Worm (Caenorhabditis elegans) whole organism, L4 larva: ENCODE data around the gene idpp-6.

Experiments used
- D1046.2 ChIP-seq: fragments of 200-800 bp; sonication (Bioruptor generic); IDR thresholded peaks from 2 replicates; pipeline ENCODE4 v1.3.6; 2022; ENCODE audit warnings: missing genetic modification characterization, missing compliant biosample characterization
- F26F4.8 ChIP-seq: fragments of 200-800 bp; sonication (Bioruptor generic); conservative IDR thresholded peaks from 2 replicates; pipeline ENCODE4 v1.3.6; 2022; ENCODE audit warnings: missing genetic modification characterization, missing compliant biosample characterization
- F44E2.7 ChIP-seq: fragments of 200-800 bp; sonication (Bioruptor generic); IDR thresholded peaks from 2 replicates; pipeline ENCODE4 v2.1.2; 2022; ENCODE audit warnings: missing genetic modification characterization, missing compliant biosample characterization
- F49E8.2 ChIP-seq: sonication (generic microtip); optimal IDR thresholded peaks from 2 replicates; lab custom pipeline; 2016; ENCODE audit warnings: missing compliant biosample characterization, mild to moderate bottlenecking, missing genetic modification characterization, borderline replicate concordance
- T20F7.1 ChIP-seq: fragments of 200-800 bp; sonication (Bioruptor generic); optimal IDR thresholded peaks from 2 replicates; lab custom pipeline; 2018; ENCODE audit warnings: mild to moderate bottlenecking, missing genetic modification characterization, missing compliant biosample characterization
- ZK337.2 ChIP-seq: fragments of 200-800 bp; sonication (Bioruptor generic); IDR thresholded peaks from 2 replicates; pipeline ENCODE4 v1.3.6; 2022; ENCODE audit warnings: missing genetic modification reagents, missing genetic modification characterization, missing compliant biosample characterization
- ZK546.5 ChIP-seq, 2 experiments: sonication (generic microtip); optimal IDR thresholded peaks; 2 replicates each; lab custom pipeline; 2017; ENCODE audit warnings: missing biosample characterization in 2 of 2, missing genetic modification characterization in 2 of 2
- aha-1 ChIP-seq: fragments of 150-350 bp; peaks from one replicate; lab custom pipeline; 2014; ENCODE audit warnings: missing biosample characterization, missing genetic modification characterization
- aly-2 ChIP-seq: sonication (generic microtip); optimal IDR thresholded peaks from 2 replicates; lab custom pipeline; 2018; ENCODE audit warnings: missing biosample characterization, missing genetic modification characterization
- ceh-28 ChIP-seq: fragments of 150-350 bp; optimal IDR thresholded peaks from 2 replicates; lab custom pipeline; 2014; ENCODE audit warnings: missing biosample characterization, missing genetic modification reagents, missing genetic modification characterization
- ceh-62 ChIP-seq: sonication (generic microtip); optimal IDR thresholded peaks from 2 replicates; lab custom pipeline; 2017; ENCODE audit warnings: missing biosample characterization, missing genetic modification characterization
- ctbp-1 ChIP-seq: fragments of 200-800 bp; sonication (Bioruptor generic); IDR thresholded peaks from 2 replicates; pipeline ENCODE4 v1.3.6; 2022; ENCODE audit warnings: missing genetic modification reagents, missing genetic modification characterization, missing compliant biosample characterization
- daf-12 ChIP-seq: fragments of 150-350 bp; optimal IDR thresholded peaks from 2 replicates; lab custom pipeline; 2014; ENCODE audit warnings: missing biosample characterization, missing genetic modification reagents, missing genetic modification characterization
- daf-16 ChIP-seq, 3 experiments: sonication (generic microtip); optimal IDR thresholded peaks; 2 replicates each; lab custom pipeline; 2016 to 2017; ENCODE audit warnings: missing genetic modification characterization in 3 of 3, missing genetic modification reagents in 3 of 3, mild to moderate bottlenecking in 2 of 3, missing compliant biosample characterization in 2 of 3, missing biosample characterization in 1 of 3, moderate library complexity in 1 of 3
- dmd-6 ChIP-seq: fragments of 200-800 bp; sonication (Bioruptor generic); IDR thresholded peaks from 2 replicates; pipeline ENCODE4 v1.3.6; 2022; ENCODE audit warnings: missing genetic modification reagents, missing genetic modification characterization, missing compliant biosample characterization
- hif-1 ChIP-seq, 2 experiments: sonication (generic microtip); optimal IDR thresholded peaks; 2 replicates each; lab custom pipeline; 2016 to 2017; ENCODE audit warnings: missing compliant biosample characterization in 2 of 2, missing genetic modification characterization in 2 of 2, missing genetic modification reagents in 2 of 2, missing genotype in 2 of 2, mild to moderate bottlenecking in 1 of 2
- hmg-1.1 ChIP-seq: fragments of 200-800 bp; sonication (Bioruptor generic); IDR thresholded peaks from 2 replicates; pipeline ENCODE4 v1.3.6; 2022; ENCODE audit warnings: missing genetic modification reagents, missing genetic modification characterization, missing compliant biosample characterization
- jun-1 ChIP-seq: fragments of 150-350 bp; optimal IDR thresholded peaks from 2 replicates; lab custom pipeline; 2014; ENCODE audit warnings: missing biosample characterization, missing genetic modification reagents, missing genetic modification characterization
- lim-7 ChIP-seq: fragments of 200-800 bp; sonication (Bioruptor generic); IDR thresholded peaks from 2 replicates; pipeline ENCODE4 v1.3.6; 2022; ENCODE audit warnings: missing genetic modification characterization, missing compliant biosample characterization
- lin-15B ChIP-seq: fragments of 150-350 bp; sonication (generic microtip); optimal IDR thresholded peaks from 3 replicates; lab custom pipeline; 2014; ENCODE audit warnings: missing biosample characterization, missing genetic modification characterization
- lir-3 ChIP-seq: sonication (generic microtip); optimal IDR thresholded peaks from 2 replicates; lab custom pipeline; 2016; ENCODE audit warnings: mild to moderate bottlenecking, missing genetic modification characterization, missing compliant biosample characterization
- lsy-2 ChIP-seq, 2 experiments: fragments of 150-350 bp in 1 of 2; sonication (generic microtip) in 1 of 2; optimal IDR thresholded peaks; 2 replicates each; lab custom pipeline; 2014 to 2017; ENCODE audit warnings: missing biosample characterization in 2 of 2, missing genetic modification characterization in 2 of 2
- madf-5 ChIP-seq, 2 experiments: fragments of 200-800 bp; sonication (Bioruptor generic); IDR thresholded peaks; 2 replicates each; pipeline ENCODE4 v1.3.6; 2022; ENCODE audit warnings: missing compliant biosample characterization in 2 of 2, missing genetic modification characterization in 2 of 2
- mdt-29 ChIP-seq: fragments of 200-800 bp; sonication (Bioruptor generic); IDR thresholded peaks from 2 replicates; pipeline ENCODE4 v1.3.6; 2022; ENCODE audit warnings: missing genetic modification reagents, missing genetic modification characterization, missing compliant biosample characterization
- mep-1 ChIP-seq: fragments of 150-350 bp; sonication (generic microtip); optimal IDR thresholded peaks from 3 replicates; lab custom pipeline; 2014; ENCODE audit warnings: missing biosample characterization, missing genetic modification characterization
- mes-2 ChIP-seq: sonication (generic microtip); optimal IDR thresholded peaks from 2 replicates; lab custom pipeline; 2016; ENCODE audit warnings: missing genotype, mild to moderate bottlenecking, missing genetic modification characterization, missing compliant biosample characterization; ENCODE audit not compliant: poor library complexity, severe bottlenecking
- mxl-2 ChIP-seq: fragments of 200-800 bp; sonication (Bioruptor generic); conservative IDR thresholded peaks from 2 replicates; pipeline ENCODE4 v1.3.6; 2022; ENCODE audit warnings: missing genetic modification reagents, missing genetic modification characterization, missing compliant biosample characterization
- nhr-10 ChIP-seq: fragments of 150-350 bp; optimal IDR thresholded peaks from 2 replicates; lab custom pipeline; 2014; ENCODE audit warnings: missing biosample characterization, missing genetic modification characterization
- nhr-102 ChIP-seq: sonication (generic microtip); optimal IDR thresholded peaks from 2 replicates; lab custom pipeline; 2016; ENCODE audit warnings: mild to moderate bottlenecking, missing genetic modification characterization, moderate library complexity, missing compliant biosample characterization
- nhr-28 ChIP-seq: fragments of 150-350 bp; optimal IDR thresholded peaks from 2 replicates; lab custom pipeline; 2014; ENCODE audit warnings: missing biosample characterization, missing genetic modification characterization
- nhr-41 ChIP-seq: fragments of 200-800 bp; sonication (Bioruptor generic); IDR thresholded peaks from 2 replicates; pipeline ENCODE4 v1.3.6; 2022; ENCODE audit warnings: missing genetic modification reagents, missing genetic modification characterization, missing compliant biosample characterization
- nhr-48 ChIP-seq: sonication (generic microtip); optimal IDR thresholded peaks from 2 replicates; lab custom pipeline; 2016; ENCODE audit warnings: mild to moderate bottlenecking, missing genetic modification characterization, missing compliant biosample characterization
- nhr-76 ChIP-seq: fragments of 150-350 bp; optimal IDR thresholded peaks from 2 replicates; lab custom pipeline; 2014; ENCODE audit warnings: missing biosample characterization, missing genetic modification characterization
- nhr-77 ChIP-seq: fragments of 150-350 bp; optimal IDR thresholded peaks from 2 replicates; lab custom pipeline; 2014; ENCODE audit warnings: missing biosample characterization, missing genetic modification characterization
- pha-4 ChIP-seq, 2 experiments: fragments of 150-350 bp in 1 of 2; fragments of 200-800 bp in 1 of 2; sonication (Bioruptor generic) in 1 of 2; IDR thresholded peaks in 1 of 2; optimal IDR thresholded peaks in 1 of 2; 2 replicates each; pipeline versions ENCODE4 v1.3.6 to Lab custom; 2014 to 2022; ENCODE audit warnings: missing genetic modification characterization in 2 of 2, missing genetic modification reagents in 2 of 2, missing biosample characterization in 1 of 2, missing compliant biosample characterization in 1 of 2
- php-3 ChIP-seq: fragments of 200-800 bp; sonication (Bioruptor generic); IDR thresholded peaks from 2 replicates; pipeline ENCODE4 v1.3.6; 2022; ENCODE audit warnings: missing genetic modification reagents, missing genetic modification characterization, missing compliant biosample characterization
- rbr-2 ChIP-seq: sonication (generic microtip); optimal IDR thresholded peaks from 2 replicates; lab custom pipeline; 2016; ENCODE audit warnings: missing genotype, missing genetic modification characterization, missing compliant biosample characterization
- snpc-1.2 ChIP-seq: fragments of 200-800 bp; sonication (Bioruptor generic); IDR thresholded peaks from 2 replicates; pipeline ENCODE4 v1.3.6; 2022; ENCODE audit warnings: missing genetic modification reagents, missing genetic modification characterization, missing compliant biosample characterization
- spr-1 ChIP-seq: sonication (generic microtip); optimal IDR thresholded peaks from 2 replicates; lab custom pipeline; 2016; ENCODE audit warnings: mild to moderate bottlenecking, missing genetic modification characterization, missing compliant biosample characterization
- tag-97 ChIP-seq: fragments of 200-800 bp; sonication (Bioruptor generic); IDR thresholded peaks from 2 replicates; pipeline ENCODE4 v1.3.6; 2022; ENCODE audit warnings: missing genetic modification characterization, missing compliant biosample characterization
- tra-1 ChIP-seq: fragments of 200-800 bp; sonication (Bioruptor generic); IDR thresholded peaks from 2 replicates; pipeline ENCODE4 v1.3.6; 2022; ENCODE audit warnings: missing genetic modification reagents, missing genetic modification characterization, missing compliant biosample characterization
- unc-130 ChIP-seq: sonication (generic microtip); optimal IDR thresholded peaks from 2 replicates; lab custom pipeline; 2016; ENCODE audit warnings: missing genetic modification reagents, missing genetic modification characterization, missing compliant biosample characterization
- unc-39 ChIP-seq: sonication (generic microtip); optimal IDR thresholded peaks from 2 replicates; lab custom pipeline; 2017; ENCODE audit warnings: missing biosample characterization, missing genetic modification characterization
- unc-62 ChIP-seq, 3 experiments: fragments of 150-350 bp in 1 of 3; sonication (generic microtip); optimal IDR thresholded peaks in 2 of 3; peaks in 1 of 3; 1 replicate in 1 of 3; 2 replicates in 2 of 3; lab custom pipeline; 2014 to 2017; ENCODE audit warnings: missing biosample characterization in 3 of 3, missing genetic modification characterization in 3 of 3, missing genetic modification reagents in 3 of 3, missing genotype in 1 of 3
- zfp-2 ChIP-seq: sonication (generic microtip); optimal IDR thresholded peaks from 2 replicates; lab custom pipeline; 2016; ENCODE audit warnings: mild to moderate bottlenecking, missing genetic modification characterization, missing compliant biosample characterization
- zip-2 ChIP-seq: fragments of 150-350 bp; optimal IDR thresholded peaks from 2 replicates; lab custom pipeline; 2014; ENCODE audit warnings: missing biosample characterization, missing genetic modification characterization
- ztf-11 ChIP-seq: fragments of 150-350 bp; optimal IDR thresholded peaks from 2 replicates; lab custom pipeline; 2014; ENCODE audit warnings: missing biosample characterization, missing genetic modification characterization

The idpp-6 gene

ce11 chrX:6808640-6809039 is 25.7 kb downstream of the idpp-6 start (continued):
- TF ChIP-seq pha-4 (GFP tag; IDR thresholded peaks at IDR 0.05; lab: Robert Waterston, UW) = peak; percentile 14; the same call in 1 of the 2 replicates
- TF ChIP-seq pha-4 (tag; optimal IDR thresholded peaks at IDR 0.05; lab: Kevin White, UChicago) = no peak
- TF ChIP-seq jun-1 (tag; lab: Kevin White, UChicago) = peak; percentile 19
- TF ChIP-seq lir-3 (tag; lab: Kevin White, UChicago) = no peak
- TF ChIP-seq zip-2 (tag; lab: Kevin White, UChicago) = no peak
- 0 out of 2 replicates have a peak, but pooled peaks have one; percentile 30 for TF ChIP-seq hmg-1.1 (GFP tag; lab: Robert Waterston, UW)
- TF ChIP-seq unc-130 (GFP tag; lab: Kevin White, UChicago) = no peak

DNA sequence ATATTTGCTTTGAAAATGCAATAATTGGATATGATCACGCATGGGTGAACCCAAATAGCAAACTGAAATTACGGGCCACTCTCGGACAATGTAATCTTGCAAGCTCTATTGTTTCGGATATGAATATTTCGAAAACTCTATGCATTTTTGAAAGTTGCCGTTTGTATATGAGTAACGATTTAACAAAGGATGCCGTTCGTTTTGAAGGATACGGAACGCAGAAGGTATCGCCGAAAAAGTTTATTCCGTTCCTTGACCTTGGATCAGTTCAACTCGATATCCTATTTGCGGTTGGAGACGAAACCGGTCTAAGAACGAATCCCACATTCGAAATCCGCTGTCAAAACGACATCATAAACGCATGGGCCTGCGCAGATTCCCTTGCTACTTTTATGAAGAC is 30.1 kb downstream of the idpp-6 start:
- no peak for TF ChIP-seq tra-1 (GFP tag; lab: Robert Waterston, UW)
- TF ChIP-seq ceh-62 = no peak
- no peak for TF ChIP-seq nhr-77 (tag; lab: Kevin White, UChicago)
- TF ChIP-seq aha-1 (tag; lab: Kevin White, UChicago) = peak; percentile 96
- TF ChIP-seq nhr-102 (tag; lab: Kevin White, UChicago) = no peak
- no peak for TF ChIP-seq hif-1 (tag; optimal IDR thresholded peaks at IDR 0.05; lab: Kevin White, UChicago)

- TF ChIP-seq F44E2.7 (GFP tag; lab: Robert Waterston, UW) (no peak), mep-1 (tag; lab: Kevin White, UChicago) (peak; percentile 47), ZK546.5 (tag; optimal IDR thresholded peaks at IDR 0.05; lab: Kevin White, UChicago) (no peak), spr-1 (tag; lab: Kevin White, UChicago) (no peak), nhr-48 (tag; lab: Kevin White, UChicago) (peak; percentile 71), mxl-2 (GFP tag; lab: Robert Waterston, UW) (no peak), lsy-2 (tag; optimal IDR thresholded peaks at IDR 0.05; lab: Kevin White, UChicago) (peak in 1 of 2 experiments; percentile 36), snpc-1.2 (no peak), daf-12 (no peak), php-3 (GFP tag; lab: Robert Waterston, UW) (no peak), unc-62 (GFP tag; optimal IDR thresholded peaks at IDR 0.05 in 1 of 2; lab: Kevin White, UChicago) (no peak), unc-62 (tag; optimal IDR thresholded peaks at IDR 0.05; lab: Kevin White, UChicago) (no peak), lin-15B (tag; lab: Kevin White, UChicago) (no peak), nhr-77 (tag; lab: Kevin White, UChicago) (no peak), nhr-41 (GFP tag; lab: Robert Waterston, UW) (no peak), nhr-76 (no peak), ctbp-1 (no peak), nhr-102 (tag; lab: Kevin White, UChicago) (peak; percentile 6), unc-39 (tag; lab: Kevin White, UChicago) (no peak), aly-2 (no peak), zfp-2 (no peak), lim-7 (no peak), dmd-6 (GFP tag; lab: Robert Waterston, UW) (peak; percentile 69), nhr-28 (tag; lab: Kevin White, UChicago) (peak; percentile 98), ZK337.2 (GFP tag; lab: Robert Waterston, UW) (no peak), mes-2 (tag; lab: Kevin White, UChicago) (peak; percentile 58), nhr-10 (tag; lab: Kevin White, UChicago) (peak; percentile 42), F26F4.8 (GFP tag; lab: Robert Waterston, UW) (no peak), ceh-28 (no peak), D1046.2 (GFP tag; lab: Robert Waterston, UW) (no peak), daf-16 (GFP tag; optimal IDR thresholded peaks at IDR 0.05; lab: Kevin White, UChicago) (no peak), daf-16 (tag; optimal IDR thresholded peaks at IDR 0.05; lab: Kevin White, UChicago) (peak; percentile 96), rbr-2 (tag; lab: Kevin White, UChicago) (no peak), ztf-11 (tag; lab: Kevin White, UChicago) (no peak), mdt-29 (no peak), T20F7.1 (peak; percentile 30), F49E8.2 (tag; lab: Kevin White, UChicago) (no peak), tag-97 (GFP tag; lab: Robert Waterston, UW) (no peak), madf-5 (GFP tag; IDR thresholded peaks at IDR 0.05; lab: Robert Waterston, UW) (no peak)
These were observed 35.1 kb downstream of the idpp-6 start, which contains the start of gene dhs-28 for ce11 chrX:6818036-6818488. Gene dhs-28, plus strand, starts transcription at chrX:6818438.
